Worm (Caenorhabditis elegans) whole organism, midembryonic: ENCODE measurements around the gene C26D10.6.

Source experiments
- T22C8.4 ChIP-seq: fragments of 200-800 bp; sonication (Bioruptor generic); IDR thresholded peaks from 2 replicates; pipeline ENCODE4 v1.3.6; 2022; ENCODE audit warnings: missing genetic modification characterization, missing compliant biosample characterization
- cog-1 ChIP-seq: sonication (generic microtip); optimal IDR thresholded peaks from 2 replicates; lab custom pipeline; 2016; ENCODE audit warnings: missing genetic modification characterization, missing compliant biosample characterization
- flt-1 ChIP-seq: fragments of 200-800 bp; sonication (Bioruptor generic); IDR thresholded peaks from 2 replicates; pipeline ENCODE4 v1.3.6; 2022; ENCODE audit warnings: missing genetic modification characterization, missing compliant biosample characterization
- klf-2 ChIP-seq: fragments of 200-800 bp; sonication (Bioruptor generic); conservative IDR thresholded peaks from 2 replicates; pipeline ENCODE4 v1.3.6; 2022; ENCODE audit warnings: missing genetic modification reagents, missing genetic modification characterization, missing compliant biosample characterization
- med-1 ChIP-seq: sonication (generic microtip); optimal IDR thresholded peaks from 2 replicates; lab custom pipeline; 2017; ENCODE audit warnings: missing genetic modification characterization, mild to moderate bottlenecking, missing compliant biosample characterization, antibody characterized with exemption, missing genetic modification reagents; ENCODE audit not compliant: insufficient read depth
- ref-1 ChIP-seq: fragments of 200-800 bp; sonication (Bioruptor generic); conservative IDR thresholded peaks from 2 replicates; pipeline ENCODE4 v1.3.6; 2022; ENCODE audit warnings: missing genetic modification reagents, missing genetic modification characterization, missing compliant biosample characterization
- tab-1 ChIP-seq: fragments of 200-800 bp; sonication (Bioruptor generic); IDR thresholded peaks from 2 replicates; pipeline ENCODE4 v1.3.6; 2022; ENCODE audit warnings: missing genetic modification characterization, missing compliant biosample characterization
- ztf-23 ChIP-seq: fragments of 200-800 bp; sonication (Bioruptor generic); IDR thresholded peaks from 2 replicates; pipeline ENCODE4 v1.3.6; 2022; ENCODE audit warnings: missing genetic modification reagents, missing genetic modification characterization, missing compliant biosample characterization
- ztf-29 ChIP-seq: fragments of 200-800 bp; sonication (Bioruptor generic); IDR thresholded peaks from 2 replicates; pipeline ENCODE4 v1.3.6; 2022; ENCODE audit warnings: missing genetic modification reagents, missing genetic modification characterization, missing compliant biosample characterization

C26D10.6 gene

DNA sequence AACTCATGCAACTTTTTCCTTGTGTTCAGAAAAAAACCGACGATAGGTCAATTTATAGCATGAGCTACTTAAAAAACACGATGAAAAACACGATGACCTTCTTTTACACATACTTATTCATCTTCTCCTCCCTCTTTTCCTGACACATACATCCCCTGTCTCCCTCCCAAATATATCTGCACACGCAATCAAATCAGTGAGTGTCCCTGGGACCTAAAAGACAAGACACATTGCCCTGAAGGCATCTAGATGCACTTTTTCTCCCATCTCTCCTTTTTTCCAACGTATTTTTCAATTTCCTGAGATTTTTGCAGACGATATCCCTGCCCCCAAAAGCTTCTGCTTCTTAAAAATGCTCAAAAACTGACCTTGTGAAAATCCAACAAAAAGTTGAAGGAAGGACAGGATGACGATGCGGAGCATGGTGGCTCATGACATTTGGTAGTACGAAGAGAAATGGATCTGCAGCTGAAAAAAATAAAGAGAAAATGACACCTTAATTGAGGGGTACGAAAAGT is at the start of gene C26D10.6:
Gene C26D10.6 (minus strand): TSS at position 468 of the 518 bp plus-strand sequence.
- TF ChIP-seq tab-1 (GFP tag; lab: Robert Waterston, UW) (no peak), med-1 (GFP tag; lab: Kevin White, UChicago) (no peak), ref-1 (no peak), klf-2 (no peak), cog-1 (tag; lab: Kevin White, UChicago) (no peak), flt-1 (no peak), ztf-23 (GFP tag; lab: Robert Waterston, UW) (no peak), ztf-29 (GFP tag; lab: Robert Waterston, UW) (no peak), T22C8.4 (GFP tag; lab: Robert Waterston, UW) (no peak)

DNA sequence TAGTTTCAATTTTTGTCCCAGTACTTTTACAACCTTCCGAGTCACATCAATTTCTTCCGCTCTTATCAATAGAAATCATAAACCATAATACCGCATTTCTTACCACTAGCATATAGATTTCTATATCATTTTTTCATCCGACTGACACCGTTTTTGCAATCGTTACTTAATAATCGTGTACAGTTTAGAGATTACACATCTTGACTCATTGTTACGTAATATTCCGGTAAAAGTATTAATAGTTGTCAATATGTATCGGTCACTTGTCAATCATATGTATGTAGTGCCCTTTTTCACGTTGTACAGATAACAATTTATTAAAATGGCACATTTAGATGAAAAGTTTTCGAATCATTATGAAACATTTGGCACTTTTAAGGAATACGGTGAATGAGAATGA is 45.5 kb upstream of the C26D10.6 start:
- TF ChIP-seq T22C8.4 (GFP tag; lab: Robert Waterston, UW) (no peak), klf-2 (no peak), ztf-29 (GFP tag; lab: Robert Waterston, UW) (no peak), tab-1 (GFP tag; lab: Robert Waterston, UW) (no peak), med-1 (GFP tag; lab: Kevin White, UChicago) (no peak), ztf-23 (GFP tag; lab: Robert Waterston, UW) (no peak), cog-1 (tag; lab: Kevin White, UChicago) (no peak), flt-1 (no peak), ref-1 (no peak)

DNA sequence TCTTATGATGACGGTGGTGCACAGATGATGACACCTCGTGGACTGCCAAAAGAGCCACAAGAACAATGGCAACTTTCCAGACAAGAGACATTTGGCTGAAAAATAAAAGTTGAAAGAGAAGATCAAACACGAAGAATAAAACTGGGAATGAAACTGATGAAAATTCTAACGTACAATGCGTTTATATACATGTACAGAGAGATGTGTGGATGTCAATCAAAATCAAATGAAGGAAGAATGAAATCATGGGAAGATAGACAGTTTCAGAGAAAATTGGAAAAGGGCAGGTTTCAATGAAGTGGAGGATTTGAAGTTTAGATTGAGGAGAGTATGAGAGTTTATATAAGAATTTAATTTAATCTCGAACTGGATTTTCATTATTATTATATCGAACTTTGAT is 44.6 kb upstream of the C26D10.6 start, which contains the start of gene dod-23:
Gene dod-23 (minus strand): TSS at position 101 of the 400 bp plus-strand sequence.
- TF ChIP-seq ref-1 = no peak
- TF ChIP-seq klf-2 = no peak
- TF ChIP-seq tab-1 (GFP tag; lab: Robert Waterston, UW) = no peak
- TF ChIP-seq T22C8.4 (GFP tag; lab: Robert Waterston, UW) = no peak
- TF ChIP-seq ztf-29 (GFP tag; lab: Robert Waterston, UW) = no peak
- no peak for TF ChIP-seq flt-1
- TF ChIP-seq cog-1 (tag; lab: Kevin White, UChicago) = no peak

DNA sequence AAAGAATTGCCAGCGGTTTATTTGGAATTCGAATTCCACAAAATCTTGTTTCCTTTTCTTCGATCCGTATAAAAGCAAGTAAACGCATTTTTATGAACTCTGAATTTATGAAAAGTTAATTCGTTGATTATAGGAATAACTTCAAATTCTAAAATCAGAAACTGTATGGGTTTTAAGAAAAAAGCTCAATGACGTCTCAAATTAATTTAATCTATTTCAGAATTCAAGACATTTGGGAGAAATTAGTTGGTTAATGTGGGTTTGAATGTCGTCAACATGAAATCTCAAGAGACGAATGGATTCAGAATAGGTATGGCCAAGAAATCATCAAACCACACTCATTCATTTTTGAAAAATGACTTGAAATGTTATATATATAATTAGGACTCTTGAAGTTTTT is 41.5 kb upstream of the C26D10.6 start, which contains the start of gene F49E12.7:
Gene F49E12.7 (minus strand): TSS at position 101 of the 400 bp plus-strand sequence.
- TF ChIP-seq med-1 (GFP tag; lab: Kevin White, UChicago) (no peak), tab-1 (GFP tag; lab: Robert Waterston, UW) (no peak), T22C8.4 (GFP tag; lab: Robert Waterston, UW) (no peak), klf-2 (no peak), ztf-23 (GFP tag; lab: Robert Waterston, UW) (no peak), flt-1 (no peak), ztf-29 (GFP tag; lab: Robert Waterston, UW) (no peak), cog-1 (tag; lab: Kevin White, UChicago) (no peak), ref-1 (no peak)

DNA sequence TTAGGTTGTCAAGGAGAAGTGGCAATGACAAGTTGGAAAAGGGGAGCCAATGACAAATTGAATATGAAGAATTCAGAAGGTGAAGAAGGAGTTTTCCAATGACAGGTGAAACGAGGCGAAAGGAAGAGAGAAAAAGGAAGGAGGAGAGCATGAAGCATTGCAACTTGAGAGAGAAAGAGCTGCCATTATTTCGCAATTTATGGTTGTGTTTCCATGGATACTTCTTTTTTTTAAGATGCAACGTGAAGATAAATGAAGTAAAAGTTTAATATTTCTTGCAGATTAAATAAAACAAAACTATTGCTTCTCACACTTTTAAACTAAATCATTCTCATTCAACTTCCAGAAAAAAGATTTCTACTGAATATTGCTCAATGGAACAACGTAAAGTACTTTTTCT is 39.7 kb upstream of the C26D10.6 start, which contains the start of gene F49E12.8:
Gene F49E12.8 (minus strand): TSS at position 101 of the 400 bp plus-strand sequence.
- TF ChIP-seq ztf-29 (GFP tag; lab: Robert Waterston, UW) (no peak), ref-1 (no peak), flt-1 (no peak), med-1 (GFP tag; lab: Kevin White, UChicago) (no peak), tab-1 (GFP tag; lab: Robert Waterston, UW) (no peak), klf-2 (no peak), T22C8.4 (GFP tag; lab: Robert Waterston, UW) (no peak), cog-1 (tag; lab: Kevin White, UChicago) (no peak)

DNA sequence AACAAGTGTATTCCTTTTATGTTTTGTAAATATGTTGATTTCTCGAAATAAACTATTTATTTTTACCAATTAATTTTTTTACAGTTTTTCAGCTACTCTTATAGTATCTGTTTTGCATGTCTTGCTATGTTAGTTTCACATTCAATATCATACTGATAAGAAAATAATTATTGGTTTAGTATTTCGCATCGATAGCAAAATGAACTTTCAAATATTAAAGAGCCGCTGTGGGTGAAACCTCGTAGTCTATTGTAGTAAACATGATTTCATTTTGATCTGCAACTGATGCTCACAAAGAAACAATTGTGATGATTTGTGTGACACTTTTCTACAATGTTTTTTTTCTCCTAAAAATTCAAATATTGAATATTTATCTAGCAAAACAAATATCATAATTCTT is 37.7 kb upstream of the C26D10.6 start:
- TF ChIP-seq tab-1 (GFP tag; lab: Robert Waterston, UW) = no peak
- no peak for TF ChIP-seq T22C8.4 (GFP tag; lab: Robert Waterston, UW)
- no peak for TF ChIP-seq flt-1
- TF ChIP-seq ref-1 = no peak
- TF ChIP-seq med-1 (GFP tag; lab: Kevin White, UChicago) = no peak
- no peak for TF ChIP-seq klf-2
- TF ChIP-seq cog-1 (tag; lab: Kevin White, UChicago) = no peak
- no peak for TF ChIP-seq ztf-29 (GFP tag; lab: Robert Waterston, UW)

DNA sequence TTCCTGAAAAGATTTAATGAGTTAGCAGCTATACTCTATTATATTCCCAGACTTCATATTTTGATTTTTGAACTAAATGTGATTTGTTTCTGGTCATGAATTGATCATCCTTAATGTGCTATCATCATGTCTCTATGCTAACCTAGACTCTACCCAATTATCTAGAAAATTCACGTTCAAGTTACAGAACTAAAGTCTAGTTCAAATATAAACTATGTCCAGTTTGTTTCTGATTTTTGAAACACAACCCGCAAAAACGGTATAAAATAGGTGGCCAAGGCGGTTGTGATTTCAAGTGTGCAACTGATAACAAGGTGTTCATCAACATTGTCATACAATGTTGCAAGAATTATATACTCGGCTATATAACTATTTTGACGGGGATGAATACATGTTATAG is 36.3 kb upstream of the C26D10.6 start, which contains the start of gene F49E12.10:
Gene F49E12.10 (plus strand): TSS at position 301 of the 400 bp plus-strand sequence.
- TF ChIP-seq flt-1 (no peak), ref-1 (no peak), tab-1 (GFP tag; lab: Robert Waterston, UW) (no peak), klf-2 (no peak), cog-1 (tag; lab: Kevin White, UChicago) (no peak), ztf-23 (GFP tag; lab: Robert Waterston, UW) (no peak), ztf-29 (GFP tag; lab: Robert Waterston, UW) (no peak), T22C8.4 (GFP tag; lab: Robert Waterston, UW) (no peak), med-1 (GFP tag; lab: Kevin White, UChicago) (no peak)

DNA sequence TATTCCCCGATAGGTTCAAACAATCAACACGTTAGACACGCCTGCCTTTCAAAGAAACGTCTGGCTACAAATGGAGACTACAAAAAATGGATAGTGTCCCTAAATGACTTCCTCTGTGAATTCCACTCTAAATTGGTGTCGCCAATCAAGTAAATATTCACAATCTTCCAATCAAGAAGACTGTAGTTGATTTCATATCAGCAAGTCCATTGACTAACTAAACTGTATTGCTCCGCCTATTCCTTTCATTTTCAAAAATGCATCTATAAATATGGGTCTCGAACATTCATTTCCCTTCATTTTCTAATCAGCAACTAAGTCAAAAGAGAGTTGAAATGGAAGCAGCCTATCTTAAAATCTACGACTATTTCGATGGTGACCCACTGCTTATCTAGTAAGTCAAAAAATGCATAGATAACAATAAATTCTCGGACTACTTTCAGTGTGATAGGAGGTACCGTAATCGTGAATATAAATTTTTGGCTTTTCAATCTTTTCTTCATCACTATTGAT is 33.6 kb upstream of the C26D10.6 start, which contains the start of gene drd-1:
Gene drd-1 (plus strand): TSS at position 51 of the 513 bp plus-strand sequence.
- TF ChIP-seq ref-1 = no peak
- no peak for TF ChIP-seq ztf-29 (GFP tag; lab: Robert Waterston, UW)
- TF ChIP-seq T22C8.4 (GFP tag; lab: Robert Waterston, UW) = no peak
- no peak for TF ChIP-seq tab-1 (GFP tag; lab: Robert Waterston, UW)
- TF ChIP-seq cog-1 (tag; lab: Kevin White, UChicago) = no peak
- TF ChIP-seq klf-2 = no peak
- TF ChIP-seq med-1 (GFP tag; lab: Kevin White, UChicago) = no peak
- TF ChIP-seq flt-1 = no peak
- TF ChIP-seq ztf-23 (GFP tag; lab: Robert Waterston, UW) = no peak

DNA sequence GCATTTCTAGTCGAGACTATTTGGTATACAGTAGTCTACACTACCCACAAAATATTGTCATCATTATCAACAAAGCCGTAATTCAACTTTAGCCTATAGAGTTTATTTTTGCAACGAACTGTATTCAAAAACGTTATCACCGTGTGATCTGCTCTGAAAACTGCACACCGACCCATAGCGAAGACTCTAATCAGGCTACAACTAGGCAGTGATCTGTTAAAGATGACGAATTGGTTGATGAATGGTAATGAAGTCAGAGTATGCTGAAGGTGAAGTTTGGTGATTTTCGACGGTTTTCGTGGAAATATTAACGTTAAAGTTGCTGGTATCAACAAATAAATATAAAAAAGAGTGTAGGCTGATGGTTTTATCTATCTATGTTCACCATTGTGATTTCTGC is 32.4 kb upstream of the C26D10.6 start:
- TF ChIP-seq ztf-23 (GFP tag; lab: Robert Waterston, UW) = no peak
- no peak for TF ChIP-seq cog-1 (tag; lab: Kevin White, UChicago)

DNA sequence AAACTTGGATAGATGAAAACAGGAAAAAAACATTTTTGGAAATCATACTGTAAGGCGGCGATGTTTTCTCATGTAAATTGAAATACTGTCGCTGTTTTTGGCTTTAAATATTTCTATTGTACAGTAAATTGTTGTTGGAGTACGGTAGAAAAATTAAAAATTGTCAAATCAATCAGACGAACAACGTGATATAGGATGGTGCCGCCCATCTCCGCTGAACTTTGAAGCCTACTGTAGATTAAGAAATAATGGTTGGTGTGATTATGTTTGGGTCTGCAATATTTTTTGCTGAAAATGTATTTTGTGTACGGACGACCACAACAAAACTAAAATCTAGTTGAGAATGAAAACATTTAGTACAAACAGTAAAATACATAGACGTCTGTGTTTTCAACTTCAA is 31.1 kb upstream of the C26D10.6 start:
- TF ChIP-seq ref-1 = no peak
- no peak for TF ChIP-seq cog-1 (tag; lab: Kevin White, UChicago)
- no peak for TF ChIP-seq ztf-23 (GFP tag; lab: Robert Waterston, UW)
- no peak for TF ChIP-seq klf-2
- TF ChIP-seq ztf-29 (GFP tag; lab: Robert Waterston, UW) = no peak
- no peak for TF ChIP-seq T22C8.4 (GFP tag; lab: Robert Waterston, UW)
- no peak for TF ChIP-seq flt-1
- TF ChIP-seq tab-1 (GFP tag; lab: Robert Waterston, UW) = no peak
- no peak for TF ChIP-seq med-1 (GFP tag; lab: Kevin White, UChicago)
